Worm (Caenorhabditis elegans) whole organism, young adult: ENCODE results near the gene fbxb-72.

ENCODE experiments used
- F22D6.2 ChIP-seq: sonication (generic microtip); optimal IDR thresholded peaks from 2 replicates; lab custom pipeline; 2016; ENCODE audit warnings: mild to moderate bottlenecking, missing genetic modification characterization, missing compliant biosample characterization
- Y53G8AR.9 ChIP-seq: fragments of 200-800 bp; sonication (Bioruptor generic); conservative IDR thresholded peaks from 2 replicates; pipeline ENCODE4 v1.3.6; 2022; ENCODE audit warnings: missing genetic modification reagents, missing genetic modification characterization, missing compliant biosample characterization
- Y56A3A.18 ChIP-seq: fragments of 200-800 bp; sonication (Bioruptor generic); IDR thresholded peaks from 2 replicates; pipeline ENCODE4 v1.3.6; 2022; ENCODE audit warnings: missing genetic modification reagents, missing genetic modification characterization, missing compliant biosample characterization
- Y79H2A.3 ChIP-seq: fragments of 200-800 bp; sonication (Bioruptor generic); conservative IDR thresholded peaks from 2 replicates; pipeline ENCODE4 v1.3.6; 2022; ENCODE audit warnings: missing genetic modification reagents, missing genetic modification characterization, missing compliant biosample characterization
- Y95B8A.8 ChIP-seq: fragments of 200-800 bp; sonication (Bioruptor generic); IDR thresholded peaks from 2 replicates; pipeline ENCODE4 v1.3.6; 2022; ENCODE audit warnings: missing genetic modification reagents, missing genetic modification characterization, missing compliant biosample characterization
- akir-1 ChIP-seq: fragments of 200-800 bp; sonication (Bioruptor generic); optimal IDR thresholded peaks from 2 replicates; lab custom pipeline; 2018; ENCODE audit warnings: mild to moderate bottlenecking, missing genetic modification characterization, moderate library complexity, missing compliant biosample characterization
- attf-6 ChIP-seq: fragments of 200-800 bp; sonication (Bioruptor generic); IDR thresholded peaks from 2 replicates; pipeline ENCODE4 v1.3.6; 2022; ENCODE audit warnings: missing genetic modification reagents, missing genetic modification characterization, missing compliant biosample characterization
- ccch-3 ChIP-seq: fragments of 200-800 bp; sonication (Bioruptor generic); optimal IDR thresholded peaks from 2 replicates; lab custom pipeline; 2018; ENCODE audit warnings: mild to moderate bottlenecking, missing genetic modification characterization, missing compliant biosample characterization
- cebp-2 ChIP-seq: fragments of 200-800 bp; sonication (Bioruptor generic); IDR thresholded peaks from 2 replicates; pipeline ENCODE4 v1.3.6; 2022; ENCODE audit warnings: missing genetic modification characterization, missing compliant biosample characterization
- ceh-91 ChIP-seq: fragments of 200-800 bp; sonication (Bioruptor generic); IDR thresholded peaks from 2 replicates; pipeline ENCODE4 v1.3.6; 2022; ENCODE audit warnings: missing genetic modification reagents, missing genetic modification characterization, missing compliant biosample characterization
- die-1 ChIP-seq: sonication (generic microtip); optimal IDR thresholded peaks from 2 replicates; lab custom pipeline; 2016; ENCODE audit warnings: missing genotype, mild to moderate bottlenecking, missing genetic modification characterization, missing compliant biosample characterization
- dox-1 ChIP-seq: fragments of 200-800 bp; sonication (Bioruptor generic); IDR thresholded peaks from 2 replicates; pipeline ENCODE4 v1.3.6; 2022; ENCODE audit warnings: missing genetic modification reagents, missing genetic modification characterization, missing compliant biosample characterization
- dpl-1 ChIP-seq: fragments of 150-350 bp; optimal IDR thresholded peaks from 2 replicates; lab custom pipeline; 2014; ENCODE audit warnings: missing biosample characterization, missing genetic modification reagents, missing genetic modification characterization
- efl-1 ChIP-seq: fragments of 150-350 bp; optimal IDR thresholded peaks from 2 replicates; lab custom pipeline; 2014; ENCODE audit warnings: missing biosample characterization, missing genetic modification reagents, missing genetic modification characterization
- egrh-3 ChIP-seq: fragments of 200-800 bp; sonication (Bioruptor generic); IDR thresholded peaks from 2 replicates; pipeline ENCODE4 v1.3.6; 2022; ENCODE audit warnings: missing genetic modification reagents, missing genetic modification characterization, missing compliant biosample characterization
- fkh-3 ChIP-seq: sonication (generic microtip); optimal IDR thresholded peaks from 2 replicates; lab custom pipeline; 2016; ENCODE audit warnings: mild to moderate bottlenecking, missing genetic modification characterization, missing compliant biosample characterization
- mcd-1 ChIP-seq: fragments of 200-800 bp; sonication (Bioruptor generic); IDR thresholded peaks from 2 replicates; pipeline ENCODE4 v1.3.6; 2022; ENCODE audit warnings: missing genetic modification reagents, missing genetic modification characterization, missing compliant biosample characterization
- mes-4 ChIP-seq: sonication (generic microtip); optimal IDR thresholded peaks from 2 replicates; lab custom pipeline; 2016; ENCODE audit warnings: missing genotype, missing genetic modification characterization, missing compliant biosample characterization
- nfya-1 ChIP-seq: sonication (generic microtip); optimal IDR thresholded peaks from 2 replicates; lab custom pipeline; 2017; ENCODE audit warnings: antibody characterized with exemption, missing compliant biosample characterization, missing genetic modification characterization, borderline replicate concordance; ENCODE audit not compliant: insufficient read depth
- nhr-179 ChIP-seq: sonication (generic microtip); optimal IDR thresholded peaks from 2 replicates; lab custom pipeline; 2016; ENCODE audit warnings: mild to moderate bottlenecking, missing genetic modification characterization, missing compliant biosample characterization
- nhr-80 ChIP-seq: sonication (generic microtip); optimal IDR thresholded peaks from 2 replicates; lab custom pipeline; 2016; ENCODE audit warnings: missing genetic modification characterization, missing compliant biosample characterization
- nhr-90 ChIP-seq: sonication (generic microtip); optimal IDR thresholded peaks from 2 replicates; lab custom pipeline; 2016; ENCODE audit warnings: missing genotype, mild to moderate bottlenecking, missing genetic modification characterization, missing compliant biosample characterization
- pha-4 ChIP-seq: fragments of 150-350 bp; sonication (generic microtip); optimal IDR thresholded peaks from 2 replicates; lab custom pipeline; 2014; ENCODE audit warnings: missing biosample characterization, missing genetic modification reagents, missing genetic modification characterization
- rec-8 ChIP-seq, 2 experiments: sonication (generic microtip); optimal IDR thresholded peaks; 2 replicates each; lab custom pipeline; 2016; ENCODE audit warnings: mild to moderate bottlenecking in 2 of 2, missing genetic modification characterization in 2 of 2, missing genetic modification reagents in 2 of 2, missing genotype in 2 of 2, missing biosample characterization in 1 of 2, missing compliant biosample characterization in 1 of 2, moderate library complexity in 1 of 2
- rpc-1 ChIP-seq, 2 experiments: fragments of 150-350 bp in 1 of 2; sonication (generic microtip) in 1 of 2; optimal IDR thresholded peaks; 2 replicates each; lab custom pipeline; 2014 to 2018; ENCODE audit warnings: missing biosample characterization in 1 of 2, missing genetic modification characterization in 1 of 2, missing genetic modification reagents in 1 of 2, missing genotype in 1 of 2
- sea-2 ChIP-seq: fragments of 200-800 bp; sonication (Bioruptor generic); IDR thresholded peaks from 2 replicates; pipeline ENCODE4 v1.3.6; 2022; ENCODE audit warnings: missing genetic modification characterization, missing compliant biosample characterization
- snpc-1.1 ChIP-seq: sonication (generic microtip); optimal IDR thresholded peaks from 2 replicates; lab custom pipeline; 2017; ENCODE audit warnings: missing genetic modification characterization, mild to moderate bottlenecking, missing compliant biosample characterization, antibody characterized with exemption, moderate library complexity, missing genotype, missing genetic modification reagents; ENCODE audit not compliant: insufficient read depth
- snpc-4 ChIP-seq, 5 experiments: fragments of 150-350 bp in 1 of 5; sonication (generic microtip) in 4 of 5; optimal IDR thresholded peaks; 2 replicates each; lab custom pipeline; 2014 to 2018; ENCODE audit warnings: missing genetic modification characterization in 5 of 5, missing biosample characterization in 3 of 5, antibody characterized with exemption in 2 of 5, mild to moderate bottlenecking in 2 of 5, missing compliant biosample characterization in 2 of 5, missing genotype in 2 of 5, moderate library complexity in 2 of 5, missing genetic modification reagents in 1 of 5
- unc-130 ChIP-seq: sonication (generic microtip); optimal IDR thresholded peaks from 2 replicates; lab custom pipeline; 2016; ENCODE audit warnings: missing genetic modification reagents, missing genetic modification characterization, missing compliant biosample characterization
- zfh-2 ChIP-seq: fragments of 200-800 bp; sonication (Bioruptor generic); conservative IDR thresholded peaks from 2 replicates; pipeline ENCODE4 v1.3.6; 2022; ENCODE audit warnings: missing genetic modification reagents, missing genetic modification characterization, missing compliant biosample characterization
- zim-3 ChIP-seq: sonication (generic microtip); optimal IDR thresholded peaks from 2 replicates; lab custom pipeline; 2017; ENCODE audit warnings: mild to moderate bottlenecking, missing genetic modification characterization, moderate library complexity, missing compliant biosample characterization
- ztf-6 ChIP-seq: fragments of 200-800 bp; sonication (Bioruptor generic); IDR thresholded peaks from 2 replicates; pipeline ENCODE4 v1.3.6; 2022; ENCODE audit warnings: missing genetic modification reagents, missing genetic modification characterization, missing compliant biosample characterization

The fbxb-72 gene

DNA sequence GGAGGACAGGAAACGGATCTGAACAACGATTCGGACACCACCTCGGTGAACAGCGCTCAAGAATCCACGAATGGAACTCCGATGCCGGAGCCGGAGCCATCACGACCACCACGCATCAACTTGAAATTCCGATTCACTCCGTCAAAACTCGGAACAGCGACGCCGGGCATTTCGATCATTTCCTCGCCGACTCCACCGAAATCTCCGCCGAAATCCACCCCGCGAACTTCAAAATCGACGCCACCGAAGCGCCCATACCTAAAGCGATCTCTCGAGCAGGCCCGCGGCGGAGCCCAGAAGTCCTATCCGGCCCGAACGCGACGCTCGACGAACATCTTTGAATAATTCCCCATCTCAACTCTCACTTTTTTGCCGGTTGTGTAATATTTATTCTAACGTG lies 34.2 kb downstream of the fbxb-72 start:
- TF ChIP-seq egrh-3 (GFP tag; lab: Robert Waterston, UW) (peak; percentile 46; the same call in 1 of the 2 replicates), zfh-2 (GFP tag; lab: Robert Waterston, UW) (peak; percentile 70), mcd-1 (GFP tag; lab: Robert Waterston, UW) (no peak)
- TF ChIP-seq, all 124 proteins: peak for 2

DNA sequence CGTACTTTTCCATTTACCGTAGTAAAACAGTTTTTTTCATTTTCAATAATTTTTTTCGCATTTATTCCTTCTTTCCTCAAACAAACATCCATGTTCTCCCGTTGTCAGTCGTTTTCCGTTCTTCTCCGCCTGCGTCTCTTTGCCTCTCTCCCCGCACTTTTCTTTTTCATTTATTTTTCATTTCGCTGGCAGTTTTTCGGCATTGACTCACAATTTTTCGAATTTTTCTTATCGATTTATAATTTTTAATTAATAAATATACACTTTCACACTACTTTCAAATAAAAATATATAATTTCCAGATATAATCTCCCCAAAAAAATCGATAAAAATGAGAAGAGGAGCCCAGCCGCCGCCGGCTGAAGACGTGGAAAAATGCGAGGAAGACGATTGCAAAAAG lies 36.4 kb downstream of the fbxb-72 start, which contains the start of gene H25P19.1:
Gene H25P19.1, plus strand, starts transcription at position 301 of the 400 bp plus-strand sequence.
- no peak for TF ChIP-seq rec-8 (tag; optimal IDR thresholded peaks at IDR 0.05; lab: Kevin White, UChicago)
- no peak for TF ChIP-seq snpc-1.1 (tag; lab: Kevin White, UChicago)
- no peak for TF ChIP-seq Y56A3A.18 (GFP tag; lab: Robert Waterston, UW)
- no peak for TF ChIP-seq efl-1 (GFP tag; lab: Kevin White, UChicago)

DNA sequence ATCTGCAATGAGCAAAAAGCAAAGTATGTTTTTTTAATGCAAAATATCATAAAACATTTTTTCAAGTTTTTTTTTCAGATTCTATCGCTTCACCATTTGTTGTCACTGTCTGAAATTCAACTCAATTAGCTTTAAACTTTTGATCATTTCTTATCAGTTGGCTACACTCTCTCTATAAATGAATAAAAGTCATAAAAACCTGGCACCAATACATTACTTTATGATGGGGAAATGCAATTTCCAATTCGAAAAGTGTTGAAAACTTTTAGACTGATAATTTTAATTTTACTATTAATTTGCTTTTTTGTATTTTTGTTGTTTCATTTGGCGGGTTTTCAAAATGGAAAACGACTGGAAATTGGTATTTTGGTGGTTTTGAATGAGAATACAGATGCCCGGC lies 39.9 kb downstream of the fbxb-72 start, which contains the start of gene F31F4.1:
Gene F31F4.1, plus strand, starts transcription at position 203 of the 400 bp plus-strand sequence.
- TF ChIP-seq cebp-2 (GFP tag; lab: Robert Waterston, UW) (no peak), nhr-80 (tag; lab: Kevin White, UChicago) (peak; percentile 21)

DNA sequence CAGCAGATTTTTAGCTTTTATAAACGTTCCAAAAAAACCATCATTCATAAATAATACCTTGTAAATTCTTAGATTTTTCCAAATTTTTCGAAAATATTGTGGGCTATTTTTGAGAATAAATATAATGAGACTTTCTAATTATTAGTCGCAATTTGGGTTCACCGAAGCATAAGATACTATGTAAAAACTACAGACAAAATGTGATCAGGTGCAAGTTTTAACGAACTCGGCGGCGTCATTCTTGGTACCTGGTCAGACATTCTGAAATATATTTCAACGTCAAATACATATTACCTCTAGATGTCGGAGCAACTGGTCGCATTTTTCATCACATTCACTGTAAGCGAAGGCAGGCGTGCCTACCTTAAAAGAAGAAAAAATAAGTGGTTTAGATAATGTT lies 41.7 kb downstream of the fbxb-72 start, which contains the start of gene srx-23:
Gene srx-23, plus strand, starts transcription at position 301 of the 400 bp plus-strand sequence.
- TF ChIP-seq snpc-1.1 (tag; lab: Kevin White, UChicago) (no peak), unc-130 (GFP tag; lab: Kevin White, UChicago) (no peak), ceh-91 (GFP tag; lab: Robert Waterston, UW) (no peak), fkh-3 (no peak), rpc-1 (optimal IDR thresholded peaks at IDR 0.05; lab: Kevin White, UChicago) (no peak), rpc-1 (tag; optimal IDR thresholded peaks at IDR 0.05; lab: Kevin White, UChicago) (no peak), ccch-3 (no peak), ztf-6 (GFP tag; lab: Robert Waterston, UW) (no peak), snpc-4 (GFP tag; optimal IDR thresholded peaks at IDR 0.05; lab: Kevin White, UChicago) (no peak), snpc-4 (tag; optimal IDR thresholded peaks at IDR 0.05; lab: Kevin White, UChicago) (no peak), pha-4 (no peak), Y79H2A.3 (GFP tag; lab: Robert Waterston, UW) (no peak)

DNA sequence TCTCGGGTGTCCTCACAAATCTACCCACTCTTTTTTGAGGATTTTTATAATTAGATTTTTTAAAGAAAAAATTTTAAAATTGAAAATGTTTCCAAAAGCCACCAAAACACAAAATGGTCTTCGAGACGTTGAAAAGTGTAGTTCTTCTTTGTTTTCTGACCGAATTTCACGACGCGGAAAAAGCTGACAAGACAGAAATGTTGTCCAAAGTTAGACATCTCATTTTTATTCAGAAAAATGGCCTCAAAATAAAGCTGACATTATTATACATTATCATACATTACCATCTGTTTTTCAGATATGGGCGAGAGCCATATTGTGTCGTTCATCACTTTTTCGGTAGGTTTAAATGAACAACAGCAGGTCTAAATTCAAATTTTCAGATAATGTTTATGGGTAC lies 44.1 kb downstream of the fbxb-72 start, which contains the start of gene srx-22:
Gene srx-22, plus strand, starts transcription at position 301 of the 400 bp plus-strand sequence.
- no peak for TF ChIP-seq nhr-179 (tag; lab: Kevin White, UChicago)
- TF ChIP-seq nhr-90 (tag; lab: Kevin White, UChicago), result no peak
- no peak for TF ChIP-seq akir-1
- no peak for TF ChIP-seq attf-6 (GFP tag; lab: Robert Waterston, UW)
- no peak for TF ChIP-seq mes-4 (tag; lab: Kevin White, UChicago)
- no peak for TF ChIP-seq F22D6.2 (tag; lab: Kevin White, UChicago)
- no peak for TF ChIP-seq dox-1 (GFP tag; lab: Robert Waterston, UW)
- TF ChIP-seq zim-3 (tag; lab: Kevin White, UChicago), result no peak
- TF ChIP-seq nfya-1 (tag; lab: Kevin White, UChicago), result no peak
- TF ChIP-seq dpl-1 (GFP tag; lab: Kevin White, UChicago), result no peak
- no peak for TF ChIP-seq die-1 (tag; lab: Kevin White, UChicago)
- no peak for TF ChIP-seq Y95B8A.8
- no peak for TF ChIP-seq sea-2 (GFP tag; lab: Robert Waterston, UW)
- TF ChIP-seq pha-4, result no peak
- no peak for TF ChIP-seq ceh-91 (GFP tag; lab: Robert Waterston, UW)
- no peak for TF ChIP-seq snpc-1.1 (tag; lab: Kevin White, UChicago)
- no peak for TF ChIP-seq Y53G8AR.9 (GFP tag; lab: Robert Waterston, UW)
